Fruit fly (Drosophila melanogaster): ENCODE data around the gene hyx.

hyx gene

DNA sequence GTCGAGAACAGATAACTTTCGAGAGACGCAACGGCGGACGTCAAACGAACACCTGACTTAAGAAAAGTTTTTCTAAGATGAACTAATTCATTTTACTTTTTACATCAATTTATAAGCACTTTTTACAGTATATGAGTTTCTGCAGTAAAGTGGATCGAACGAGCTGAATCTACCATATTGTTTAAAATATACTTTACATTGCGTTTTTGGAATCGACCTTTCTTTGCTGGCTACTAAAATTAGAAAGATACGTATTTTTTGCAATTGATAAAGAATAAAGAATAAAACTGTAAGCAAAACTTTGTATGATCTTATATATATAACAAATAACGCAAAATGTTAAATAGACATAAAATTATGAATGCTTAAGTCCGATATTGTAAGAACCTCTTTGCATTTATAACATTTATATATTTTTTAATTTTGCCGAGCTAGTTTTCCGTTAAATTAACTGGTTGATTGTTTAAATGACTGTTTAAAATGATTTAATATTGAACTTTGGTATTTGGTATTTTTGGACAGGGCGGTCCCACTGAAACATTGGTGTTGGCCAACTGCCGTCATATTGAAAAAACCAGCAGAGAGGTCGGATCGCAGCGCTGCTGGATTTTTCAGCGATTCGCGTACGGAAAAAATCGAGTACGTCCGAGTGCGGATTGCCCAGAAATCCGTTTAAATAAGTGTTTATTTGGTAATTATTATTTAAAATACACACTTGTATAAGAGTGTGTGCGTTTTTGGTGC is 13.5 kb downstream of the hyx start, which contains the start of gene Kdm2 (continued):
- TF ChIP-seq CG14710 (tag; optimal IDR thresholded peaks at IDR 0.05) (peak; percentile 49), CG10979 (tag; optimal IDR thresholded peaks at IDR 0.05) (peak; percentile 12), CG12155 (GFP tag; optimal IDR thresholded peaks at IDR 0.05) (peak; percentile 12), pfk (GFP tag; optimal IDR thresholded peaks at IDR 0.05) (peak; percentile 49), CG5953 (GFP tag; IDR thresholded peaks at IDR 0.05) (no peak), Awh (GFP tag; IDR thresholded peaks at IDR 0.05) (no peak), wek (GFP tag; optimal IDR thresholded peaks at IDR 0.05) (no peak), Ets65A (GFP tag) (peak; percentile 59), gfzf (GFP tag; optimal IDR thresholded peaks at IDR 0.05) (peak; percentile 78), CG10147 (GFP tag; optimal IDR thresholded peaks at IDR 0.05) (no peak), fru (optimal IDR thresholded peaks at IDR 0.05) (no peak), gem (tag; optimal IDR thresholded peaks at IDR 0.05) (peak; percentile 12), vfl (GFP tag; optimal IDR thresholded peaks at IDR 0.05) (no peak), CG12104 (GFP tag; optimal IDR thresholded peaks at IDR 0.05) (no peak), Ada2b (GFP tag; IDR thresholded peaks at IDR 0.05) (no peak), sens (GFP tag) (peak; percentile 73), sim (GFP tag; IDR thresholded peaks at IDR 0.05) (no peak), CG8478 (optimal IDR thresholded peaks at IDR 0.05) (no peak), zf30C (GFP tag; optimal IDR thresholded peaks at IDR 0.05) (peak; percentile 31), CG2875 (GFP tag; optimal IDR thresholded peaks at IDR 0.05) (no peak), jing (GFP tag; optimal IDR thresholded peaks at IDR 0.05) (no peak), Nf-YC (tag; optimal IDR thresholded peaks at IDR 0.05) (no peak), CG6272 (GFP tag; IDR thresholded peaks at IDR 0.05) (no peak), Myb (GFP tag; optimal IDR thresholded peaks at IDR 0.05) (peak; percentile 89), Ssrp (tag; optimal IDR thresholded peaks at IDR 0.05) (no peak), Eip74EF (GFP tag; optimal IDR thresholded peaks at IDR 0.05) (no peak), CG10654 (GFP tag; optimal IDR thresholded peaks at IDR 0.05) (no peak), CG14050 (GFP tag; IDR thresholded peaks at IDR 0.05) (no peak), gro (GFP tag; optimal IDR thresholded peaks at IDR 0.05) (peak; percentile 63), CG34376 (GFP tag; optimal IDR thresholded peaks at IDR 0.05) (peak; percentile 21)

DNA sequence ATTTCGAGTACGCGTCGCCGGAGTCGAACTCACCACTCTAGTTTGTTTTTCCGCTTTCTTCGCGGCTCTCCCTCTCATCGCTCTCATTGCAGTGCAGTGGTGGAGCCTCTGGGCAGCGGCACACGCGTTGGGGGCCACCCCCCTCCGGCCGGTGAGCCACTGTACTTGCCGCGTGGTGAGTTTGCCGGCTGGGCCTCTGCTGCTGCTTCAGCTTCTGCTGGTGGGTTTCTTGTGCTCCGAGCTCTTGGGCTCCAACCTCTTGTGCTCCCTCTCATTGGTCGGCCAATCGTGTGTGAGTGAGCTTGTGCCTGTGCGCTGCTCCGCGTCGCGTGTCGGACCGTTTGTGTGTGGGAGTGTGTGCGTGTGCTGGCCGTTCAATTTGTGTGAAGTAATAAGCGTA is 14.5 kb downstream of the hyx start:
- no peak for TF ChIP-seq Tbp (GFP tag; optimal IDR thresholded peaks at IDR 0.05)
- TF ChIP-seq pzg (GFP tag; optimal IDR thresholded peaks at IDR 0.05), result peak; percentile 23
- no peak for TF ChIP-seq fd96Cb (tag; optimal IDR thresholded peaks at IDR 0.05)
- TF ChIP-seq Bteb2 (GFP tag; optimal IDR thresholded peaks at IDR 0.05), result peak; percentile 21
- no peak for TF ChIP-seq CG17802 (tag; optimal IDR thresholded peaks at IDR 0.05)
- peak; percentile 7 for TF ChIP-seq CG1602 (GFP tag; optimal IDR thresholded peaks at IDR 0.05)
- peak; percentile 61 for TF ChIP-seq CG17829 (tag; optimal IDR thresholded peaks at IDR 0.05)
- TF ChIP-seq dpn (GFP tag; optimal IDR thresholded peaks at IDR 0.05), result peak; percentile 55 to 69
- no peak for TF ChIP-seq amos (GFP tag; IDR thresholded peaks at IDR 0.05; ENCODE audit: partially characterized antibody)
- TF ChIP-seq sug (tag; optimal IDR thresholded peaks at IDR 0.05), result peak; percentile 93
- peak; percentile 29 for TF ChIP-seq CG12744 (GFP tag; optimal IDR thresholded peaks at IDR 0.05)
- no peak for TF ChIP-seq CG10431 (GFP tag; optimal IDR thresholded peaks at IDR 0.05)
- TF ChIP-seq CG2712 (tag; optimal IDR thresholded peaks at IDR 0.05), result peak; percentile 54
- peak; percentile 3 for TF ChIP-seq Bdp1 (GFP tag; optimal IDR thresholded peaks at IDR 0.05)
- no peak for TF ChIP-seq CG32772 (GFP tag; IDR thresholded peaks at IDR 0.05)
- peak; percentile 35 for TF ChIP-seq grau (tag; optimal IDR thresholded peaks at IDR 0.05)
- no peak for TF ChIP-seq CG3847 (GFP tag; IDR thresholded peaks at IDR 0.05)
- no peak for TF ChIP-seq CG18262 (tag; optimal IDR thresholded peaks at IDR 0.05)
- TF ChIP-seq ind (GFP tag; optimal IDR thresholded peaks at IDR 0.05), result peak; percentile 46
- no peak for TF ChIP-seq CG17186 (GFP tag; optimal IDR thresholded peaks at IDR 0.05)
- peak; percentile 12 for TF ChIP-seq CG18619 (GFP tag; optimal IDR thresholded peaks at IDR 0.05)
- peak in 1 of 2 experiments; percentile 18 for TF ChIP-seq Hr78 (GFP tag; optimal IDR thresholded peaks at IDR 0.05)
